Worm (Caenorhabditis elegans) whole organism, L3 larva: ENCODE measurements around the gene C16D9.6.

Experiments used
- R02D3.7 ChIP-seq: fragments of 150-350 bp; optimal IDR thresholded peaks from 2 replicates; lab custom pipeline; 2014; ENCODE audit warnings: missing biosample characterization, missing genetic modification characterization
- ama-1 ChIP-seq: fragments of 150-350 bp; optimal IDR thresholded peaks from 2 replicates; lab custom pipeline; 2018
- ceh-28 ChIP-seq: fragments of 150-350 bp; optimal IDR thresholded peaks from 2 replicates; lab custom pipeline; 2014; ENCODE audit warnings: missing biosample characterization, missing genetic modification reagents, missing genetic modification characterization
- ceh-82 ChIP-seq: fragments of 150-350 bp; optimal IDR thresholded peaks from 2 replicates; lab custom pipeline; 2014; ENCODE audit warnings: missing biosample characterization, missing genetic modification characterization
- ceh-9 ChIP-seq: sonication (generic microtip); optimal IDR thresholded peaks from 2 replicates; lab custom pipeline; 2018; ENCODE audit warnings: missing biosample characterization, missing genetic modification characterization
- daf-12 ChIP-seq: fragments of 150-350 bp; optimal IDR thresholded peaks from 2 replicates; lab custom pipeline; 2014; ENCODE audit warnings: missing biosample characterization, missing genetic modification reagents, missing genetic modification characterization
- egl-27 ChIP-seq: sonication (generic microtip); optimal IDR thresholded peaks from 4 replicates; lab custom pipeline; 2017; ENCODE audit warnings: missing biosample characterization, missing genetic modification reagents, missing genetic modification characterization
- egl-5 ChIP-seq: fragments of 150-350 bp; optimal IDR thresholded peaks from 2 replicates; lab custom pipeline; 2017; ENCODE audit warnings: missing biosample characterization, missing genetic modification reagents, missing genetic modification characterization, inconsistent platforms
- elt-2 ChIP-seq: sonication (generic microtip); optimal IDR thresholded peaks from 2 replicates; lab custom pipeline; 2016; ENCODE audit warnings: missing genetic modification reagents, mild to moderate bottlenecking, missing genetic modification characterization, missing compliant biosample characterization
- elt-3 ChIP-seq, 3 experiments: fragments of 150-350 bp in 1 of 3; sonication (generic microtip) in 2 of 3; optimal IDR thresholded peaks; 2 replicates in 2 of 3; 4 replicates in 1 of 3; lab custom pipeline; 2014 to 2017; ENCODE audit warnings: missing biosample characterization in 3 of 3, missing genetic modification characterization in 3 of 3
- eor-1 ChIP-seq, 2 experiments: fragments of 150-350 bp; optimal IDR thresholded peaks; 2 replicates each; lab custom pipeline; 2014 to 2018; ENCODE audit warnings: missing biosample characterization in 2 of 2, missing genetic modification characterization in 2 of 2
- fkh-10 ChIP-seq: sonication (generic microtip); optimal IDR thresholded peaks from 2 replicates; lab custom pipeline; 2017; ENCODE audit warnings: missing biosample characterization, missing genetic modification reagents, missing genetic modification characterization
- fkh-2 ChIP-seq: fragments of 150-350 bp; optimal IDR thresholded peaks from 2 replicates; lab custom pipeline; 2014; ENCODE audit warnings: missing biosample characterization, missing genetic modification reagents, missing genetic modification characterization
- fos-1 ChIP-seq: fragments of 150-350 bp; optimal IDR thresholded peaks from 2 replicates; lab custom pipeline; 2014; ENCODE audit warnings: missing biosample characterization, missing genetic modification characterization
- hmg-11 ChIP-seq: sonication (generic microtip); optimal IDR thresholded peaks from 2 replicates; lab custom pipeline; 2016; ENCODE audit warnings: missing genetic modification characterization, missing compliant biosample characterization
- jun-1 ChIP-seq: fragments of 150-350 bp; optimal IDR thresholded peaks from 2 replicates; lab custom pipeline; 2014; ENCODE audit warnings: missing biosample characterization, missing genetic modification reagents, missing genetic modification characterization
- lin-15B ChIP-seq: fragments of 150-350 bp; optimal IDR thresholded peaks from 2 replicates; lab custom pipeline; 2014; ENCODE audit warnings: missing biosample characterization, missing genetic modification characterization
- lin-39 ChIP-seq: fragments of 150-350 bp; optimal IDR thresholded peaks from 2 replicates; lab custom pipeline; 2018; ENCODE audit warnings: missing biosample characterization, missing genetic modification reagents, missing genetic modification characterization
- mdl-1 ChIP-seq: fragments of 150-350 bp; optimal IDR thresholded peaks from 2 replicates; lab custom pipeline; 2014; ENCODE audit warnings: missing biosample characterization, missing genetic modification characterization
- mml-1 ChIP-seq: fragments of 150-350 bp; sonication (generic microtip); optimal IDR thresholded peaks from 3 replicates; lab custom pipeline; 2014; ENCODE audit warnings: missing biosample characterization, missing genetic modification characterization
- nfya-1 ChIP-seq: sonication (generic microtip); optimal IDR thresholded peaks from 2 replicates; lab custom pipeline; 2017; ENCODE audit warnings: missing genetic modification characterization, mild to moderate bottlenecking, missing compliant biosample characterization, antibody characterized with exemption, moderate library complexity; ENCODE audit not compliant: insufficient read depth
- nhr-11 ChIP-seq: fragments of 150-350 bp; optimal IDR thresholded peaks from 2 replicates; lab custom pipeline; 2014; ENCODE audit warnings: missing biosample characterization, missing genetic modification characterization
- nhr-12 ChIP-seq: fragments of 150-350 bp; optimal IDR thresholded peaks from 2 replicates; lab custom pipeline; 2014; ENCODE audit warnings: missing biosample characterization, missing genetic modification characterization
- nhr-23 ChIP-seq: fragments of 150-350 bp; optimal IDR thresholded peaks from 2 replicates; lab custom pipeline; 2014; ENCODE audit warnings: missing biosample characterization, missing genetic modification reagents, missing genetic modification characterization
- nhr-25 ChIP-seq: sonication (generic microtip); optimal IDR thresholded peaks from 2 replicates; lab custom pipeline; 2017; ENCODE audit warnings: missing biosample characterization, missing genetic modification characterization
- nhr-28 ChIP-seq: fragments of 150-350 bp; optimal IDR thresholded peaks from 2 replicates; lab custom pipeline; 2014; ENCODE audit warnings: missing biosample characterization, missing genetic modification characterization
- nhr-43 ChIP-seq: sonication (generic microtip); optimal IDR thresholded peaks from 2 replicates; lab custom pipeline; 2016; ENCODE audit warnings: mild to moderate bottlenecking, missing genetic modification characterization, missing compliant biosample characterization; ENCODE audit not compliant: poor library complexity, severe bottlenecking
- nhr-67 ChIP-seq: fragments of 150-350 bp; optimal IDR thresholded peaks from 2 replicates; lab custom pipeline; 2014; ENCODE audit warnings: missing biosample characterization, missing genetic modification characterization
- pha-4 ChIP-seq: fragments of 150-350 bp; optimal IDR thresholded peaks from 2 replicates; lab custom pipeline; 2014; ENCODE audit warnings: missing biosample characterization, missing genetic modification reagents, missing genetic modification characterization
- pqm-1 ChIP-seq: fragments of 150-350 bp; optimal IDR thresholded peaks from 2 replicates; lab custom pipeline; 2017; ENCODE audit warnings: missing biosample characterization, missing genetic modification characterization, inconsistent platforms
- sea-2 ChIP-seq: fragments of 150-350 bp; sonication (generic microtip); optimal IDR thresholded peaks from 4 replicates; lab custom pipeline; 2014; ENCODE audit warnings: missing biosample characterization, missing genetic modification reagents, missing genetic modification characterization
- snpc-4 ChIP-seq: fragments of 150-350 bp; optimal IDR thresholded peaks from 2 replicates; lab custom pipeline; 2014; ENCODE audit warnings: missing biosample characterization, missing genetic modification characterization
- unc-39 ChIP-seq: sonication (generic microtip); optimal IDR thresholded peaks from 4 replicates; lab custom pipeline; 2017; ENCODE audit warnings: missing biosample characterization, missing genetic modification characterization
- unc-62 ChIP-seq: fragments of 150-350 bp; sonication (generic microtip); optimal IDR thresholded peaks from 4 replicates; lab custom pipeline; 2014; ENCODE audit warnings: missing biosample characterization, missing genetic modification reagents, missing genetic modification characterization
- zag-1 ChIP-seq: fragments of 150-350 bp; optimal IDR thresholded peaks from 2 replicates; lab custom pipeline; 2014; ENCODE audit warnings: missing biosample characterization, missing genetic modification characterization
- ztf-11 ChIP-seq: fragments of 150-350 bp; optimal IDR thresholded peaks from 2 replicates; lab custom pipeline; 2014; ENCODE audit warnings: missing biosample characterization, missing genetic modification characterization
- ztf-4 ChIP-seq: fragments of 150-350 bp; optimal IDR thresholded peaks from 2 replicates; lab custom pipeline; 2014; ENCODE audit warnings: missing biosample characterization, missing genetic modification characterization

The C16D9.6 gene

DNA sequence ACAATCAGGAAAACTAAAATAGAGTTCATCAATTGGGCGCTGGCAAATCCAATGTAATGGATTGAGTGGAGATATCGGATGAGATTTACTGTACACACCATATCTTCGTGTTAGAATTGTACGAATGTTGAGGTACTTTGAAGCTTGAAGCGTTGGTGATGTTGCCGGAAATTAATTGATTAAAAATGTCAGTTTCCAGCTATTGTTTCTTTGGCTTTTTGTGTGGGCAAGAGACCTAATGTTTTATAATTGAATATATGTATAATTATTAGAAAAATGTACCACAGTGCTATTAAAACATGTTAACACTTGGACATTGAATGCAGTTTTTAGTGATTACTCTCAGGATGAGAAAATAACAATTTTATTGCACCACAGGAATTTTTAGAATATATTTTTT lies 28.7 kb upstream of the C16D9.6 start, which contains the start of gene str-136:
TSS of gene str-136 (minus strand) at position 101 of the 400 bp plus-strand sequence.
- TF ChIP-seq ceh-9 (tag; lab: Kevin White, UChicago) (no peak), nhr-28 (tag; lab: Kevin White, UChicago) (no peak), nhr-67 (tag; lab: Kevin White, UChicago) (no peak), ztf-11 (tag; lab: Kevin White, UChicago) (no peak), nhr-25 (tag; lab: Kevin White, UChicago) (no peak), fkh-10 (GFP tag; lab: Kevin White, UChicago) (no peak), nfya-1 (no peak), egl-5 (tag; lab: Kevin White, UChicago) (no peak), lin-39 (no peak), zag-1 (no peak), elt-3 (tag; optimal IDR thresholded peaks at IDR 0.05; lab: Kevin White, UChicago) (no peak), ama-1 (lab: Kevin White, UChicago) (no peak), fkh-2 (tag; lab: Kevin White, UChicago) (no peak), ceh-28 (no peak), nhr-43 (tag; lab: Kevin White, UChicago) (no peak)
- TF ChIP-seq, all 47 proteins: peak for 0

- peak; percentile 87 for TF ChIP-seq pqm-1 (tag; lab: Kevin White, UChicago)
- TF ChIP-seq elt-3 (tag; optimal IDR thresholded peaks at IDR 0.05; lab: Kevin White, UChicago): no peak
- peak; percentile 89 for TF ChIP-seq elt-2 (tag; lab: Kevin White, UChicago)
- TF ChIP-seq mml-1: no peak
These were observed 21.9 kb upstream of the C16D9.6 start, which contains the start of gene asp-5 for ce11 chrV:8271995-8272394. asp-5 (plus strand) TSS chrV:8272385.

- TF ChIP-seq sea-2 (GFP tag; lab: Kevin White, UChicago) (no peak), hmg-11 (tag; lab: Kevin White, UChicago) (no peak), mdl-1 (tag; lab: Kevin White, UChicago) (no peak), fkh-2 (tag; lab: Kevin White, UChicago) (no peak), zag-1 (no peak), egl-27 (tag; lab: Kevin White, UChicago) (no peak), nhr-43 (tag; lab: Kevin White, UChicago) (no peak), fkh-10 (GFP tag; lab: Kevin White, UChicago) (no peak), nhr-23 (no peak), lin-15B (tag; lab: Kevin White, UChicago) (no peak), snpc-4 (tag; lab: Kevin White, UChicago) (no peak), fos-1 (no peak), egl-5 (tag; lab: Kevin White, UChicago) (no peak), ceh-9 (tag; lab: Kevin White, UChicago) (no peak), unc-39 (tag; lab: Kevin White, UChicago) (no peak), ceh-82 (no peak), eor-1 (tag; optimal IDR thresholded peaks at IDR 0.05; lab: Kevin White, UChicago) (no peak)
These were observed 21.3 kb upstream of the C16D9.6 start for ce11 chrV:8271395-8271794.

ce11 chrV:8269878-8270277 lies 19.8 kb upstream of the C16D9.6 start:
- TF ChIP-seq ama-1 (lab: Kevin White, UChicago): no peak
- no peak for TF ChIP-seq ceh-9 (tag; lab: Kevin White, UChicago)
- TF ChIP-seq daf-12 (tag; lab: Kevin White, UChicago): no peak
- TF ChIP-seq ceh-28: no peak
- TF ChIP-seq snpc-4 (tag; lab: Kevin White, UChicago): no peak
- TF ChIP-seq nhr-11 (tag; lab: Kevin White, UChicago): no peak
- TF ChIP-seq ztf-4 (tag; lab: Kevin White, UChicago): no peak
- no peak for TF ChIP-seq unc-62 (GFP tag; lab: Kevin White, UChicago)
- TF ChIP-seq nhr-12: no peak
- no peak for TF ChIP-seq R02D3.7 (tag; lab: Kevin White, UChicago)
- TF ChIP-seq pha-4: peak; percentile 57
- TF ChIP-seq ceh-82: no peak
- no peak for TF ChIP-seq fkh-2 (tag; lab: Kevin White, UChicago)
- TF ChIP-seq elt-2 (tag; lab: Kevin White, UChicago): peak; percentile 85
- TF ChIP-seq pqm-1 (tag; lab: Kevin White, UChicago): peak; percentile 75
- no peak for TF ChIP-seq lin-39
- no peak for TF ChIP-seq nhr-23
- TF ChIP-seq lin-15B (tag; lab: Kevin White, UChicago): no peak
- TF ChIP-seq jun-1: peak; percentile 24
- no peak for TF ChIP-seq sea-2 (GFP tag; lab: Kevin White, UChicago)
